Fruit fly (Drosophila melanogaster) whole organism, prepupa: ENCODE results near the gene CG42693.

Source experiments
- Blimp-1 ChIP-seq: fragments of 200-800 bp; sonication (Bioruptor generic); optimal IDR thresholded peaks from 3 replicates; lab custom pipeline; 2017; ENCODE audit warnings: missing biosample characterization, missing genetic modification characterization, mild to moderate bottlenecking, moderate library complexity, missing genetic modification reagents
- CG10631 ChIP-seq: fragments of 200-800 bp; sonication (Bioruptor generic); optimal IDR thresholded peaks from 2 replicates; lab custom pipeline; 2016; ENCODE audit warnings: missing biosample characterization, missing genetic modification characterization
- CG10669 ChIP-seq: fragments of 200-800 bp; sonication (Bioruptor generic); optimal IDR thresholded peaks from 3 replicates; lab custom pipeline; 2018; ENCODE audit warnings: missing biosample characterization, mild to moderate bottlenecking, missing genetic modification characterization, moderate library complexity
- CG11294 ChIP-seq: fragments of 200-800 bp; sonication (Bioruptor generic); IDR thresholded peaks from 2 replicates; pipeline ENCODE4 v1.3.6; 2022; ENCODE audit warnings: missing biosample characterization, missing genetic modification characterization
- CG15336 ChIP-seq: fragments of 200-800 bp; sonication (Bioruptor generic); IDR thresholded peaks from 2 replicates; pipeline ENCODE4 v1.3.6; 2022; ENCODE audit warnings: missing biosample characterization, missing genetic modification characterization
- CG1621 ChIP-seq: fragments of 200-800 bp; sonication (Bioruptor generic); optimal IDR thresholded peaks from 3 replicates; lab custom pipeline; 2018; ENCODE audit warnings: missing biosample characterization, mild to moderate bottlenecking, missing genetic modification characterization
- CG16779 ChIP-seq: fragments of 200-800 bp; sonication (Bioruptor generic); optimal IDR thresholded peaks from 3 replicates; lab custom pipeline; 2017; ENCODE audit warnings: missing biosample characterization, mild to moderate bottlenecking, missing genetic modification characterization
- CG31627 ChIP-seq: fragments of 200-800 bp; sonication (Bioruptor generic); optimal IDR thresholded peaks from 3 replicates; lab custom pipeline; 2016; ENCODE audit warnings: missing biosample characterization, missing genetic modification characterization
- CG32006 ChIP-seq: fragments of 200-800 bp; sonication (Bioruptor generic); optimal IDR thresholded peaks from 3 replicates; lab custom pipeline; 2017; ENCODE audit warnings: missing biosample characterization, mild to moderate bottlenecking, missing genetic modification characterization
- CG34406 ChIP-seq: fragments of 200-800 bp; sonication (Bioruptor generic); optimal IDR thresholded peaks from 3 replicates; lab custom pipeline; 2016; ENCODE audit warnings: missing biosample characterization, missing genetic modification characterization
- CG4318 ChIP-seq: fragments of 200-800 bp; sonication (Bioruptor generic); optimal IDR thresholded peaks from 3 replicates; lab custom pipeline; 2017; ENCODE audit warnings: missing biosample characterization, mild to moderate bottlenecking, missing genetic modification characterization
- CG6163 ChIP-seq: fragments of 200-800 bp; sonication (Bioruptor generic); IDR thresholded peaks from 3 replicates; pipeline ENCODE4 v1.3.6; 2022; ENCODE audit warnings: missing biosample characterization, missing genetic modification characterization
- CG6276 ChIP-seq: fragments of 200-800 bp; sonication (Bioruptor generic); optimal IDR thresholded peaks from 2 replicates; lab custom pipeline; 2017; ENCODE audit warnings: missing biosample characterization, mild to moderate bottlenecking, missing genetic modification characterization
- CG6792 ChIP-seq: fragments of 200-800 bp; sonication (Bioruptor generic); optimal IDR thresholded peaks from 3 replicates; lab custom pipeline; 2016; ENCODE audit warnings: missing biosample characterization, missing genetic modification characterization
- CG6808 ChIP-seq: fragments of 200-800 bp; sonication (Bioruptor generic); optimal IDR thresholded peaks from 3 replicates; lab custom pipeline; 2017; ENCODE audit warnings: missing biosample characterization, missing genetic modification characterization, mild to moderate bottlenecking, moderate library complexity, missing genetic modification reagents
- CG6854 ChIP-seq: fragments of 200-800 bp; sonication (Bioruptor generic); optimal IDR thresholded peaks from 2 replicates; lab custom pipeline; 2017; ENCODE audit warnings: missing biosample characterization, mild to moderate bottlenecking, missing genetic modification characterization
- CG8119 ChIP-seq: fragments of 200-800 bp; sonication (Bioruptor generic); IDR thresholded peaks from 3 replicates; pipeline ENCODE4 v1.3.6; 2022; ENCODE audit warnings: missing biosample characterization, missing genetic modification characterization
- CG8319 ChIP-seq: fragments of 200-800 bp; sonication (Bioruptor generic); optimal IDR thresholded peaks from 3 replicates; lab custom pipeline; 2016; ENCODE audit warnings: missing biosample characterization, missing genetic modification characterization
- CG8632 ChIP-seq: fragments of 200-800 bp; sonication (Bioruptor generic); optimal IDR thresholded peaks from 3 replicates; lab custom pipeline; 2016; ENCODE audit warnings: missing biosample characterization, missing genetic modification characterization
- CG9139 ChIP-seq: fragments of 200-800 bp; sonication (Bioruptor generic); optimal IDR thresholded peaks from 3 replicates; lab custom pipeline; 2017; ENCODE audit warnings: missing biosample characterization, mild to moderate bottlenecking, missing genetic modification characterization
- Eip75B ChIP-seq: fragments of 200-800 bp; sonication (Bioruptor generic); optimal IDR thresholded peaks from 3 replicates; lab custom pipeline; 2016; ENCODE audit warnings: missing biosample characterization, missing genetic modification characterization
- Eip78C ChIP-seq: fragments of 200-800 bp; sonication (Bioruptor generic); peaks from one replicate; lab custom pipeline; 2016; ENCODE audit warnings: missing biosample characterization, missing genetic modification characterization
- Eip93F ChIP-seq: fragments of 200-800 bp; sonication (Bioruptor generic); optimal IDR thresholded peaks from 2 replicates; lab custom pipeline; 2016; ENCODE audit warnings: missing biosample characterization, mild to moderate bottlenecking, missing genetic modification characterization
- Ets21C ChIP-seq: fragments of 200-800 bp; sonication (Bioruptor generic); optimal IDR thresholded peaks from 3 replicates; lab custom pipeline; 2016; ENCODE audit warnings: missing biosample characterization, missing genetic modification characterization
- Gug ChIP-seq: fragments of 200-800 bp; sonication (Bioruptor generic); IDR thresholded peaks from 2 replicates; pipeline ENCODE4 v1.3.6; 2022; ENCODE audit warnings: missing biosample characterization, missing genetic modification characterization
- Hr38 ChIP-seq: sonication (Bioruptor generic); optimal IDR thresholded peaks from 2 replicates; lab custom pipeline; 2016; ENCODE audit warnings: missing biosample characterization, missing genetic modification characterization
- Hr39 ChIP-seq: fragments of 200-800 bp; sonication (Bioruptor generic); optimal IDR thresholded peaks from 2 replicates; lab custom pipeline; 2016; ENCODE audit warnings: missing biosample characterization, missing genetic modification characterization
- Hr4 ChIP-seq: fragments of 200-800 bp; sonication (Bioruptor generic); optimal IDR thresholded peaks from 3 replicates; lab custom pipeline; 2016; ENCODE audit warnings: missing biosample characterization, missing genetic modification characterization
- Met ChIP-seq: fragments of 200-800 bp; sonication (Bioruptor generic); optimal IDR thresholded peaks from 3 replicates; lab custom pipeline; 2016; ENCODE audit warnings: missing biosample characterization, missing genetic modification characterization
- OdsH ChIP-seq: fragments of 200-800 bp; sonication (Bioruptor generic); optimal IDR thresholded peaks from 3 replicates; lab custom pipeline; 2016; ENCODE audit warnings: missing biosample characterization, missing genetic modification characterization
- Smox ChIP-seq: fragments of 200-800 bp; sonication (Bioruptor generic); optimal IDR thresholded peaks from 3 replicates; lab custom pipeline; 2016; ENCODE audit warnings: missing biosample characterization, missing genetic modification characterization
- Sox14 ChIP-seq: fragments of 200-800 bp; sonication (Bioruptor generic); optimal IDR thresholded peaks from 3 replicates; lab custom pipeline; 2016; ENCODE audit warnings: missing biosample characterization, missing genetic modification characterization
- acj6 ChIP-seq: fragments of 200-800 bp; sonication (Bioruptor generic); optimal IDR thresholded peaks from 3 replicates; lab custom pipeline; 2016; ENCODE audit warnings: missing biosample characterization, missing genetic modification characterization
- cyc ChIP-seq: fragments of 200-800 bp; sonication (Bioruptor generic); optimal IDR thresholded peaks from 3 replicates; lab custom pipeline; 2016; ENCODE audit warnings: missing biosample characterization, missing genetic modification characterization
- dac ChIP-seq: fragments of 200-800 bp; sonication (Bioruptor generic); optimal IDR thresholded peaks from 2 replicates; lab custom pipeline; 2017; ENCODE audit warnings: missing biosample characterization, mild to moderate bottlenecking, missing genetic modification characterization
- esn ChIP-seq: fragments of 200-800 bp; sonication (Bioruptor generic); optimal IDR thresholded peaks from 2 replicates; lab custom pipeline; 2016; ENCODE audit warnings: missing biosample characterization, mild to moderate bottlenecking, missing genetic modification characterization, moderate library complexity
- fd59A ChIP-seq: fragments of 200-800 bp; sonication (Bioruptor generic); optimal IDR thresholded peaks from 2 replicates; lab custom pipeline; 2017; ENCODE audit warnings: missing biosample characterization, mild to moderate bottlenecking, missing genetic modification characterization, missing genetic modification reagents
- fd85E ChIP-seq: fragments of 200-800 bp; sonication (Bioruptor generic); optimal IDR thresholded peaks from 3 replicates; lab custom pipeline; 2016; ENCODE audit warnings: missing biosample characterization, missing genetic modification characterization
- salr ChIP-seq, 2 experiments: fragments of 200-800 bp; sonication (Bioruptor generic); optimal IDR thresholded peaks; 3 replicates each; lab custom pipeline; 2016 to 2018; ENCODE audit warnings: missing biosample characterization in 2 of 2, missing genetic modification characterization in 2 of 2, mild to moderate bottlenecking in 1 of 2
- ss ChIP-seq, 2 experiments: fragments of 200-800 bp; sonication (Bioruptor generic); optimal IDR thresholded peaks; 2 replicates in 1 of 2; 3 replicates in 1 of 2; lab custom pipeline; 2017 to 2018; ENCODE audit warnings: mild to moderate bottlenecking in 2 of 2, missing biosample characterization in 2 of 2, missing genetic modification characterization in 2 of 2, moderate library complexity in 1 of 2
- svp ChIP-seq: fragments of 200-800 bp; sonication (Bioruptor generic); peaks from one replicate; lab custom pipeline; 2016; ENCODE audit warnings: missing biosample characterization, missing genetic modification characterization
- topi ChIP-seq: fragments of 200-800 bp; sonication (Bioruptor generic); optimal IDR thresholded peaks from 3 replicates; lab custom pipeline; 2016; ENCODE audit warnings: missing biosample characterization, missing genetic modification characterization

The CG42693 gene

dm6 chr3R:31698143-31698776, 9.9 kb downstream of the CG42693 start (continued):
- no peak for TF ChIP-seq Hr38
- peak; percentile 91 for TF ChIP-seq CG6792 (GFP tag; lab: Kevin White, UChicago)
- TF ChIP-seq Eip78C (GFP tag; lab: Kevin White, UChicago): peak; percentile 97
- TF ChIP-seq Smox: peak; percentile 91
- peak; percentile 7 for TF ChIP-seq CG6276 (GFP tag; lab: Kevin White, UChicago)
- TF ChIP-seq Blimp-1 (GFP tag; lab: Kevin White, UChicago): peak; percentile 85
- TF ChIP-seq CG11294 (GFP tag; lab: Robert Waterston, UW): no peak
- peak; percentile 95 for TF ChIP-seq Hr39 (GFP tag; lab: Kevin White, UChicago)
- TF ChIP-seq fd59A (GFP tag; lab: Kevin White, UChicago): peak; percentile 88
- TF ChIP-seq CG6163 (GFP tag; lab: Robert Waterston, UW): peak; percentile 92
- TF ChIP-seq cyc: peak; percentile 96
- TF ChIP-seq CG4318: no peak
- peak; percentile 91 to 92 for TF ChIP-seq ss (GFP tag; optimal IDR thresholded peaks at IDR 0.05; lab: Kevin White, UChicago)
- peak; percentile 98 for TF ChIP-seq svp
- peak; percentile 95 for TF ChIP-seq esn (GFP tag; lab: Kevin White, UChicago)
- peak; percentile 60 for TF ChIP-seq CG16779 (tag; lab: Kevin White, UChicago)
- peak; percentile 92 for TF ChIP-seq Eip75B (GFP tag; lab: Kevin White, UChicago)
- peak; percentile 33 for TF ChIP-seq CG32006 (GFP tag; lab: Kevin White, UChicago)
- peak; percentile 82 for TF ChIP-seq CG34406
- TF ChIP-seq, all 60 proteins: peak for 55

dm6 chr3R:31697606-31698005, 10.5 kb downstream of the CG42693 start:
- TF ChIP-seq Eip93F (GFP tag; lab: Kevin White, UChicago) (no peak), CG9139 (GFP tag; lab: Kevin White, UChicago) (no peak)
- TF ChIP-seq, all 60 proteins: peak for 0

dm6 chr3R:31696664-31697063, 11.5 kb downstream of the CG42693 start:
- TF ChIP-seq CG31627 (GFP tag; lab: Kevin White, UChicago) (no peak), CG8632 (no peak), CG11294 (GFP tag; lab: Robert Waterston, UW) (no peak), CG6854 (no peak), CG10631 (GFP tag; lab: Kevin White, UChicago) (no peak), CG32006 (GFP tag; lab: Kevin White, UChicago) (no peak), CG8319 (no peak), Eip78C (GFP tag; lab: Kevin White, UChicago) (no peak), dac (no peak), CG34406 (no peak), Smox (no peak), CG9139 (GFP tag; lab: Kevin White, UChicago) (no peak), Gug (no peak), fd59A (GFP tag; lab: Kevin White, UChicago) (no peak), CG10669 (GFP tag; lab: Kevin White, UChicago) (no peak), fd85E (GFP tag; lab: Kevin White, UChicago) (no peak), CG15336 (GFP tag; lab: Robert Waterston, UW) (no peak)

- no peak for TF ChIP-seq Ets21C (GFP tag; lab: Kevin White, UChicago)
- 0 out of 3 replicates have a peak, but pooled peaks have one; percentile 14 for TF ChIP-seq CG6163 (GFP tag; lab: Robert Waterston, UW)
These were observed 17.7 kb downstream of the CG42693 start for dm6 chr3R:31690439-31690838.

dm6 chr3R:31689727-31690126, 18.4 kb downstream of the CG42693 start:
- TF ChIP-seq CG16779 (tag; lab: Kevin White, UChicago): no peak
- TF ChIP-seq Blimp-1 (GFP tag; lab: Kevin White, UChicago): no peak
- no peak for TF ChIP-seq esn (GFP tag; lab: Kevin White, UChicago)
- peak; percentile 45 for TF ChIP-seq acj6 (GFP tag; lab: Kevin White, UChicago)
- TF ChIP-seq CG1621 (tag; lab: Kevin White, UChicago): no peak
- no peak for TF ChIP-seq CG34406
- TF ChIP-seq CG9139 (GFP tag; lab: Kevin White, UChicago): no peak
- TF ChIP-seq Sox14 (GFP tag; lab: Kevin White, UChicago): peak; percentile 29
- TF ChIP-seq Ets21C (GFP tag; lab: Kevin White, UChicago): no peak
- no peak for TF ChIP-seq fd59A (GFP tag; lab: Kevin White, UChicago)
- peak; percentile 30 for TF ChIP-seq OdsH (GFP tag; lab: Kevin White, UChicago)
- TF ChIP-seq Smox: no peak
- TF ChIP-seq cyc: no peak
- TF ChIP-seq CG8119 (GFP tag; lab: Robert Waterston, UW): peak; percentile 47; the same call in 1 of the 3 replicates
- no peak for TF ChIP-seq CG8319
- no peak for TF ChIP-seq Met (GFP tag; lab: Kevin White, UChicago)
- peak; percentile 82 for TF ChIP-seq Hr4
- TF ChIP-seq svp: no peak
- TF ChIP-seq topi (GFP tag; lab: Kevin White, UChicago): no peak
- TF ChIP-seq CG6808 (GFP tag; lab: Kevin White, UChicago): no peak
- TF ChIP-seq salr (GFP tag; optimal IDR thresholded peaks at IDR 0.05; lab: Kevin White, UChicago): peak in 1 of 2 experiments; percentile 73
